Worm (Caenorhabditis elegans) whole organism, L4 larva: Measurements from ENCODE around the gene B0244.17.

Source experiments
- D1046.2 ChIP-seq: fragments of 200-800 bp; sonication (Bioruptor generic); IDR thresholded peaks from 2 replicates; pipeline ENCODE4 v1.3.6; 2022; ENCODE audit warnings: missing genetic modification characterization, missing compliant biosample characterization
- F10B5.3 ChIP-seq: sonication (generic microtip); optimal IDR thresholded peaks from 2 replicates; lab custom pipeline; 2016; ENCODE audit warnings: mild to moderate bottlenecking, missing genetic modification characterization, missing compliant biosample characterization
- F49E8.2 ChIP-seq: sonication (generic microtip); optimal IDR thresholded peaks from 2 replicates; lab custom pipeline; 2016; ENCODE audit warnings: missing compliant biosample characterization, mild to moderate bottlenecking, missing genetic modification characterization, borderline replicate concordance
- Y5F2A.4 ChIP-seq: fragments of 200-800 bp; sonication (Bioruptor generic); optimal IDR thresholded peaks from 2 replicates; lab custom pipeline; 2018; ENCODE audit warnings: mild to moderate bottlenecking, missing genetic modification characterization, missing compliant biosample characterization
- Y75B8A.6 ChIP-seq: fragments of 200-800 bp; sonication (Bioruptor generic); IDR thresholded peaks from 2 replicates; pipeline ENCODE4 v1.3.6; 2022; ENCODE audit warnings: missing genetic modification reagents, missing genetic modification characterization, missing compliant biosample characterization
- aha-1 ChIP-seq: fragments of 150-350 bp; peaks from one replicate; lab custom pipeline; 2014; ENCODE audit warnings: missing biosample characterization, missing genetic modification characterization
- aly-2 ChIP-seq: sonication (generic microtip); optimal IDR thresholded peaks from 2 replicates; lab custom pipeline; 2018; ENCODE audit warnings: missing biosample characterization, missing genetic modification characterization
- ama-1 ChIP-seq: fragments of 150-350 bp; optimal IDR thresholded peaks from 2 replicates; lab custom pipeline; 2014; ENCODE audit warnings: inconsistent platforms, mixed read lengths
- ceh-20 ChIP-seq: fragments of 200-800 bp; sonication (Bioruptor generic); IDR thresholded peaks from 2 replicates; pipeline ENCODE4 v1.3.6; 2022; ENCODE audit warnings: missing genetic modification reagents, missing genetic modification characterization, missing compliant biosample characterization
- ceh-28 ChIP-seq: fragments of 150-350 bp; optimal IDR thresholded peaks from 2 replicates; lab custom pipeline; 2014; ENCODE audit warnings: missing biosample characterization, missing genetic modification reagents, missing genetic modification characterization
- ceh-32 ChIP-seq: sonication (generic microtip); optimal IDR thresholded peaks from 2 replicates; lab custom pipeline; 2016; ENCODE audit warnings: mild to moderate bottlenecking, missing genetic modification characterization, missing compliant biosample characterization; ENCODE audit not compliant: poor library complexity
- ceh-44 ChIP-seq: fragments of 200-800 bp; sonication (Bioruptor generic); IDR thresholded peaks from 2 replicates; pipeline ENCODE4 v1.3.6; 2022; ENCODE audit warnings: missing genetic modification reagents, missing genetic modification characterization, missing compliant biosample characterization
- ceh-62 ChIP-seq: sonication (generic microtip); optimal IDR thresholded peaks from 2 replicates; lab custom pipeline; 2017; ENCODE audit warnings: missing biosample characterization, missing genetic modification characterization
- ceh-82 ChIP-seq: sonication (generic microtip); optimal IDR thresholded peaks from 2 replicates; lab custom pipeline; 2017; ENCODE audit warnings: missing biosample characterization, missing genetic modification characterization
- ces-1 ChIP-seq: fragments of 150-350 bp; sonication (generic microtip); optimal IDR thresholded peaks from 4 replicates; lab custom pipeline; 2014; ENCODE audit warnings: missing biosample characterization, missing genetic modification reagents, missing genetic modification characterization
- ctbp-1 ChIP-seq: fragments of 200-800 bp; sonication (Bioruptor generic); IDR thresholded peaks from 2 replicates; pipeline ENCODE4 v1.3.6; 2022; ENCODE audit warnings: missing genetic modification reagents, missing genetic modification characterization, missing compliant biosample characterization
- daf-16 ChIP-seq, 3 experiments: sonication (generic microtip); optimal IDR thresholded peaks; 2 replicates each; lab custom pipeline; 2016 to 2017; ENCODE audit warnings: missing genetic modification characterization in 3 of 3, missing genetic modification reagents in 3 of 3, mild to moderate bottlenecking in 2 of 3, missing compliant biosample characterization in 2 of 3, missing biosample characterization in 1 of 3, moderate library complexity in 1 of 3
- daf-19 ChIP-seq: fragments of 200-800 bp; sonication (Bioruptor generic); conservative IDR thresholded peaks from 2 replicates; pipeline ENCODE4 v1.3.6; 2022; ENCODE audit warnings: missing genetic modification characterization, missing compliant biosample characterization
- dmd-6 ChIP-seq: fragments of 200-800 bp; sonication (Bioruptor generic); IDR thresholded peaks from 2 replicates; pipeline ENCODE4 v1.3.6; 2022; ENCODE audit warnings: missing genetic modification reagents, missing genetic modification characterization, missing compliant biosample characterization
- dve-1 ChIP-seq: sonication (generic microtip); optimal IDR thresholded peaks from 2 replicates; lab custom pipeline; 2017; ENCODE audit warnings: antibody characterized with exemption, mild to moderate bottlenecking, missing genetic modification characterization, missing compliant biosample characterization; ENCODE audit not compliant: insufficient read depth
- lin-1 ChIP-seq: fragments of 200-800 bp; sonication (Bioruptor generic); IDR thresholded peaks from 2 replicates; pipeline ENCODE4 v1.3.6; 2022; ENCODE audit warnings: missing genetic modification reagents, missing genetic modification characterization, missing compliant biosample characterization
- lin-29 ChIP-seq: fragments of 200-800 bp; sonication (Bioruptor generic); IDR thresholded peaks from 2 replicates; pipeline ENCODE4 v1.3.6; 2022; ENCODE audit warnings: missing genetic modification reagents, missing genetic modification characterization, missing compliant biosample characterization
- lin-38 ChIP-seq: fragments of 200-800 bp; sonication (Bioruptor generic); IDR thresholded peaks from 2 replicates; pipeline ENCODE4 v1.3.6; 2022; ENCODE audit warnings: missing genetic modification reagents, missing genetic modification characterization, missing compliant biosample characterization
- lin-39 ChIP-seq: fragments of 150-350 bp; optimal IDR thresholded peaks from 2 replicates; lab custom pipeline; 2014; ENCODE audit warnings: missing biosample characterization, missing genetic modification reagents, missing genetic modification characterization
- lir-3 ChIP-seq: sonication (generic microtip); optimal IDR thresholded peaks from 2 replicates; lab custom pipeline; 2016; ENCODE audit warnings: mild to moderate bottlenecking, missing genetic modification characterization, missing compliant biosample characterization
- lsy-2 ChIP-seq, 2 experiments: fragments of 150-350 bp in 1 of 2; sonication (generic microtip) in 1 of 2; optimal IDR thresholded peaks; 2 replicates each; lab custom pipeline; 2014 to 2017; ENCODE audit warnings: missing biosample characterization in 2 of 2, missing genetic modification characterization in 2 of 2
- mep-1 ChIP-seq: fragments of 150-350 bp; sonication (generic microtip); optimal IDR thresholded peaks from 3 replicates; lab custom pipeline; 2014; ENCODE audit warnings: missing biosample characterization, missing genetic modification characterization
- mxl-3 ChIP-seq: fragments of 200-800 bp; sonication (Bioruptor generic); optimal IDR thresholded peaks from 2 replicates; lab custom pipeline; 2018; ENCODE audit warnings: mild to moderate bottlenecking, missing genetic modification characterization, missing compliant biosample characterization
- nhr-10 ChIP-seq: fragments of 150-350 bp; optimal IDR thresholded peaks from 2 replicates; lab custom pipeline; 2014; ENCODE audit warnings: missing biosample characterization, missing genetic modification characterization
- nhr-25 ChIP-seq: sonication (generic microtip); optimal IDR thresholded peaks from 2 replicates; lab custom pipeline; 2017; ENCODE audit warnings: missing genetic modification characterization, mild to moderate bottlenecking, missing compliant biosample characterization, antibody characterized with exemption, moderate library complexity, borderline replicate concordance; ENCODE audit not compliant: insufficient read depth
- nhr-28 ChIP-seq: fragments of 150-350 bp; optimal IDR thresholded peaks from 2 replicates; lab custom pipeline; 2014; ENCODE audit warnings: missing biosample characterization, missing genetic modification characterization
- nhr-41 ChIP-seq: fragments of 200-800 bp; sonication (Bioruptor generic); IDR thresholded peaks from 2 replicates; pipeline ENCODE4 v1.3.6; 2022; ENCODE audit warnings: missing genetic modification reagents, missing genetic modification characterization, missing compliant biosample characterization
- nhr-76 ChIP-seq: fragments of 150-350 bp; optimal IDR thresholded peaks from 2 replicates; lab custom pipeline; 2014; ENCODE audit warnings: missing biosample characterization, missing genetic modification characterization
- nhr-77 ChIP-seq: fragments of 150-350 bp; optimal IDR thresholded peaks from 2 replicates; lab custom pipeline; 2014; ENCODE audit warnings: missing biosample characterization, missing genetic modification characterization
- pha-4 ChIP-seq, 2 experiments: fragments of 150-350 bp in 1 of 2; fragments of 200-800 bp in 1 of 2; sonication (Bioruptor generic) in 1 of 2; IDR thresholded peaks in 1 of 2; optimal IDR thresholded peaks in 1 of 2; 2 replicates each; pipeline versions ENCODE4 v1.3.6 to Lab custom; 2014 to 2022; ENCODE audit warnings: missing genetic modification characterization in 2 of 2, missing genetic modification reagents in 2 of 2, missing biosample characterization in 1 of 2, missing compliant biosample characterization in 1 of 2
- rbr-2 ChIP-seq: sonication (generic microtip); optimal IDR thresholded peaks from 2 replicates; lab custom pipeline; 2016; ENCODE audit warnings: missing genotype, missing genetic modification characterization, missing compliant biosample characterization
- saeg-2 ChIP-seq: fragments of 200-800 bp; sonication (Bioruptor generic); IDR thresholded peaks from 2 replicates; pipeline ENCODE4 v1.3.6; 2022; ENCODE audit warnings: missing genetic modification reagents, missing genetic modification characterization, missing compliant biosample characterization
- skn-1 ChIP-seq: fragments of 150-350 bp; optimal IDR thresholded peaks from 2 replicates; lab custom pipeline; 2014; ENCODE audit warnings: missing biosample characterization, missing genetic modification characterization
- snpc-1.2 ChIP-seq: fragments of 200-800 bp; sonication (Bioruptor generic); IDR thresholded peaks from 2 replicates; pipeline ENCODE4 v1.3.6; 2022; ENCODE audit warnings: missing genetic modification reagents, missing genetic modification characterization, missing compliant biosample characterization
- snpc-4 ChIP-seq: fragments of 150-350 bp; optimal IDR thresholded peaks from 2 replicates; lab custom pipeline; 2014; ENCODE audit warnings: missing biosample characterization, missing genetic modification characterization
- spr-3 ChIP-seq: fragments of 200-800 bp; sonication (Bioruptor generic); optimal IDR thresholded peaks from 2 replicates; lab custom pipeline; 2018; ENCODE audit warnings: mild to moderate bottlenecking, missing genetic modification characterization, missing compliant biosample characterization
- tag-97 ChIP-seq: fragments of 200-800 bp; sonication (Bioruptor generic); IDR thresholded peaks from 2 replicates; pipeline ENCODE4 v1.3.6; 2022; ENCODE audit warnings: missing genetic modification characterization, missing compliant biosample characterization
- tra-1 ChIP-seq: fragments of 200-800 bp; sonication (Bioruptor generic); IDR thresholded peaks from 2 replicates; pipeline ENCODE4 v1.3.6; 2022; ENCODE audit warnings: missing genetic modification reagents, missing genetic modification characterization, missing compliant biosample characterization
- unc-39 ChIP-seq: sonication (generic microtip); optimal IDR thresholded peaks from 2 replicates; lab custom pipeline; 2017; ENCODE audit warnings: missing biosample characterization, missing genetic modification characterization
- zfp-3 ChIP-seq: fragments of 200-800 bp; sonication (Bioruptor generic); conservative IDR thresholded peaks from 2 replicates; pipeline ENCODE4 v1.3.6; 2022; ENCODE audit warnings: missing genetic modification reagents, missing genetic modification characterization, missing compliant biosample characterization
- zip-11 ChIP-seq: fragments of 200-800 bp; sonication (Bioruptor generic); IDR thresholded peaks from 2 replicates; pipeline ENCODE4 v1.3.6; 2022; ENCODE audit warnings: missing genetic modification characterization, missing compliant biosample characterization

Gene B0244.17

DNA sequence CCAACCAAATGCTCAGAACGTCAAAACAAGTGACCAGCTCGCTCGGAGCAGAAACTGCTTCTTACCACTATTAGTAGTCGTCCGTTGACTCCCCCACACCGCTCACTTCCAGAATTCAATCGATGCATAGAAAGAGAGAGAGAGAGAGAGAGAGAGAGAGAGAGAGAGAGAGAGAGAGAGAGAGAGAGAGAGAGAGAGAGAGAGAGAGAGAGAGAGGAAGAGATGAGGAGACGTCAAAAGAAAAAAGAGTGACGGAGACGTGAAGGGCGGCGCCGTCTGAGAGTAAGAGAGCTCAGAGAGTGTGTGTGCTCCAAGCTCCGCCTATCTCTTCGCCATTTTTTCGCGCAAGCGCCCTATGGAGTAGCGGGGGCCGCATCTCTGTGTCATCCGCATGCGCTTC, 22.2 kb downstream of the B0244.17 start, which contains the start of gene ida-1 (continued):
- peak; percentile 31 to 33 for TF ChIP-seq lsy-2 (tag; optimal IDR thresholded peaks at IDR 0.05; lab: Kevin White, UChicago)
- TF ChIP-seq ceh-82 (tag; lab: Kevin White, UChicago) = no peak
- TF ChIP-seq mep-1 (tag; lab: Kevin White, UChicago) = peak; percentile 36
- no peak for TF ChIP-seq nhr-76 (tag; lab: Kevin White, UChicago)
- no peak for TF ChIP-seq ceh-62 (tag; lab: Kevin White, UChicago)
- TF ChIP-seq pha-4 (GFP tag; IDR thresholded peaks at IDR 0.05; lab: Robert Waterston, UW) = peak; percentile 55; the same call in 1 of the 2 replicates
- TF ChIP-seq pha-4 (tag; optimal IDR thresholded peaks at IDR 0.05; lab: Kevin White, UChicago) = no peak
- TF ChIP-seq nhr-77 = no peak
- no peak for TF ChIP-seq saeg-2 (GFP tag; lab: Robert Waterston, UW)
- TF ChIP-seq ceh-28 = no peak
- TF ChIP-seq F10B5.3 (tag; lab: Kevin White, UChicago) = no peak
- TF ChIP-seq daf-16 (GFP tag; optimal IDR thresholded peaks at IDR 0.05; lab: Kevin White, UChicago) = no peak
- no peak for TF ChIP-seq daf-16 (tag; optimal IDR thresholded peaks at IDR 0.05; lab: Kevin White, UChicago)
- TF ChIP-seq Y5F2A.4 (GFP tag; lab: Kevin White, UChicago) = no peak
- TF ChIP-seq ceh-20 = 0 out of 2 replicates have a peak, but pooled peaks have one; percentile 42
- TF ChIP-seq spr-3 (GFP tag; lab: Kevin White, UChicago) = no peak
- TF ChIP-seq tra-1 = no peak
- no peak for TF ChIP-seq snpc-4 (tag; lab: Kevin White, UChicago)
- TF ChIP-seq nhr-25 = no peak
- no peak for TF ChIP-seq ceh-44 (GFP tag; lab: Robert Waterston, UW)
- no peak for TF ChIP-seq Y75B8A.6 (GFP tag; lab: Robert Waterston, UW)
- no peak for TF ChIP-seq zfp-3
- TF ChIP-seq nhr-10 (tag; lab: Kevin White, UChicago) = no peak
- TF ChIP-seq ama-1 (lab: Kevin White, UChicago) = no peak
- no peak for TF ChIP-seq nhr-41 (GFP tag; lab: Robert Waterston, UW)
- TF ChIP-seq D1046.2 (GFP tag; lab: Robert Waterston, UW) = no peak
- no peak for TF ChIP-seq lin-38 (GFP tag; lab: Robert Waterston, UW)
- TF ChIP-seq dmd-6 = 0 out of 2 replicates have a peak, but pooled peaks have one; percentile 7
- TF ChIP-seq, all 104 proteins: peak for 12

DNA sequence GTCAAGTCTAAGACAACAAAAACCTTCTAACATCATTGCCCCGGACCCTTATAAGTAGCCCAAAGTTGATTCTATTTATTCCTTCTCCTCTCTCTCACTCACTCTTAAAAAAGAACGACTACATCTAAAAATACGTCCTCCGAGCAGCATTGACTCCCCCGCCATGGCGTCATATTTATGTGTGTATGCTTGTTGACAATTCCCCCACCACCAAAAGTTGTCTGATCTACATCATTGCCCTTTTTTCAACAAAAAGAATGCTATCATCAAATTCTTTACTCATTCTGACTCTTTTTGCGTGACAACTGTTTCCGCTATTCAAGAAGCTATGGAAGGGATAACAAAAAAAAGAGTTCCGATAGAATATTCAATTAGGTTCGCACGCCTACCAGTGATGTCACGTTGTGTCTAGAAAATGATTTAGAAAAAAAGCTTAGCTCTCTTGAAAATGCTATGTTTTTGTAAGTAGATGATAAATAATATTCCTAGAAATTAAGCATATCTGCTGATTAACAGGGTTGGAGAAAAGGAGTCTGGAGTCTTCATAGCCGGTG, 24.5 kb downstream of the B0244.17 start:
- TF ChIP-seq aly-2 (tag; lab: Kevin White, UChicago) (no peak), lin-29 (GFP tag; lab: Robert Waterston, UW) (no peak), aha-1 (tag; lab: Kevin White, UChicago) (peak; percentile 94), lin-38 (GFP tag; lab: Robert Waterston, UW) (no peak), ctbp-1 (peak; percentile 21; the same call in 1 of the 2 replicates), tag-97 (GFP tag; lab: Robert Waterston, UW) (no peak), rbr-2 (tag; lab: Kevin White, UChicago) (peak; percentile 27), skn-1 (tag; lab: Kevin White, UChicago) (no peak), zip-11 (GFP tag; lab: Robert Waterston, UW) (no peak), snpc-1.2 (0 out of 2 replicates have a peak, but pooled peaks have one; percentile 10), ces-1 (GFP tag; lab: Kevin White, UChicago) (peak; percentile 6), mep-1 (tag; lab: Kevin White, UChicago) (peak; percentile 12)

DNA sequence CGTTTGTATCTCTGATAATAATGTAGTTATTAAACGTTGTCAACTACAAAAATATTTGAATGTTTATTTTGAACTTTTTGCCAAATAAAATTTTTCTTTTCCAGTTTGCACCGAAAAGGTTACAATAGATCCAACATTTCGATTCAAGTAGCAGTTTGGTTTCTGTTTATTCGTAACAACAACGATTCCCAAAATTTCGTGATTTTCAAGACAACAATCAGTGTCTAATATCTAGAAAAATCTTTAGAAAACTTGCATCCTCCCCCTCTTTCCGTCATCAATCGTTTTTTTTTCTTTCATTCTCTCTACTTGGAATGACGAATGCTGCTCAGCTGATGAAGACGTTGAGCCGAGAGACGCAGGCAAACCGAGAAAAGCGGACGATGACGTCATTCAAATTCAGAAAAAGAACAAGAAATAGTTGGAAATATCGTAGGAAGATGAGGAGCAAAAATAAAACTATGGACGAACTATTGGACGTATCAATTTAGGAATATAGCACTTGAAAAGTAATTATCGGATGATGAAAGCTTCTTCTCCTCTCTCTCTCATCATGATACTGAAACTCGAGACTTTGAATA, 25.6 kb downstream of the B0244.17 start:
- TF ChIP-seq nhr-76 (tag; lab: Kevin White, UChicago) (no peak), mxl-3 (GFP tag; lab: Kevin White, UChicago) (no peak), F49E8.2 (tag; lab: Kevin White, UChicago) (no peak), daf-19 (GFP tag; lab: Robert Waterston, UW) (no peak), ctbp-1 (peak; percentile 84), ama-1 (lab: Kevin White, UChicago) (no peak), lin-39 (no peak), nhr-28 (no peak), zip-11 (GFP tag; lab: Robert Waterston, UW) (no peak), unc-39 (tag; lab: Kevin White, UChicago) (no peak), ceh-32 (tag; lab: Kevin White, UChicago) (no peak), nhr-77 (no peak), dve-1 (tag; lab: Kevin White, UChicago) (no peak), lir-3 (tag; lab: Kevin White, UChicago) (no peak), Y5F2A.4 (GFP tag; lab: Kevin White, UChicago) (no peak), lin-1 (GFP tag; lab: Robert Waterston, UW) (no peak), dmd-6 (peak; percentile 50)
